Worm (Caenorhabditis elegans): ENCODE results near the gene F22B7.3.

The F22B7.3 gene

ce11 chrIII:8618412-8618960 lies 30.2 kb upstream of the F22B7.3 start, which contains the start of gene C13G5.2 (continued):
- TF ChIP-seq K11D2.4 (GFP tag; IDR thresholded peaks at IDR 0.05): no peak

ce11 chrIII:8620259-8620658 lies 28.4 kb upstream of the F22B7.3 start:
- TF ChIP-seq F57C9.4 (tag; optimal IDR thresholded peaks at IDR 0.05): no peak
- no peak for TF ChIP-seq rec-8 (tag; optimal IDR thresholded peaks at IDR 0.05)

ce11 chrIII:8621002-8621401 lies 27.7 kb upstream of the F22B7.3 start:
- TF ChIP-seq egrh-3 (GFP tag; IDR thresholded peaks at IDR 0.05) (no peak), pbrm-1 (GFP tag; IDR thresholded peaks at IDR 0.05) (no peak), hmg-1.2 (GFP tag; IDR thresholded peaks at IDR 0.05) (no peak), nhr-80 (tag; optimal IDR thresholded peaks at IDR 0.05) (no peak), attf-6 (GFP tag; IDR thresholded peaks at IDR 0.05) (no peak), aptf-3 (GFP tag; IDR thresholded peaks at IDR 0.05) (no peak), ztf-6 (GFP tag; IDR thresholded peaks at IDR 0.05) (no peak), ztf-25 (GFP tag; IDR thresholded peaks at IDR 0.05) (no peak), Y95B8A.8 (GFP tag; IDR thresholded peaks at IDR 0.05) (no peak)

ce11 chrIII:8621982-8622381 lies 26.7 kb upstream of the F22B7.3 start:
- TF ChIP-seq hlh-12 (tag; optimal IDR thresholded peaks at IDR 0.05) (no peak), snpc-3.4 (tag; optimal IDR thresholded peaks at IDR 0.05) (no peak), F10E7.11 (tag; optimal IDR thresholded peaks at IDR 0.05) (no peak), hlh-26 (GFP tag; conservative IDR thresholded peaks at IDR 0.05) (no peak), C06A6.2 (GFP tag; conservative IDR thresholded peaks at IDR 0.05) (no peak), cebp-1 (GFP tag; IDR thresholded peaks at IDR 0.05) (no peak), cebp-1 (tag; optimal IDR thresholded peaks at IDR 0.05) (no peak), hmg-1.2 (GFP tag; IDR thresholded peaks at IDR 0.05) (no peak), ztf-25 (GFP tag; IDR thresholded peaks at IDR 0.05) (no peak), repo-1 (tag; optimal IDR thresholded peaks at IDR 0.05) (no peak), lsy-27 (tag; optimal IDR thresholded peaks at IDR 0.05; ENCODE audit: borderline replicate concordance, insufficient read depth) (no peak), lin-26 (GFP tag; IDR thresholded peaks at IDR 0.05) (no peak), K11D2.4 (GFP tag; IDR thresholded peaks at IDR 0.05) (no peak), F39B2.1 (GFP tag; IDR thresholded peaks at IDR 0.05) (no peak), ceh-79 (tag; optimal IDR thresholded peaks at IDR 0.05) (no peak), F23B12.7 (tag; optimal IDR thresholded peaks at IDR 0.05; ENCODE audit: insufficient read depth) (no peak)

ce11 chrIII:8622435-8622834 lies 26.3 kb upstream of the F22B7.3 start, which contains the start of gene ceh-16:
Gene ceh-16 (plus strand): TSS chrIII:8622735.
- TF ChIP-seq snpc-4 (GFP tag; optimal IDR thresholded peaks at IDR 0.05) (no peak), snpc-4 (tag; optimal IDR thresholded peaks at IDR 0.05) (no peak), egl-18 (GFP tag; IDR thresholded peaks at IDR 0.05) (no peak), K11D2.4 (GFP tag; IDR thresholded peaks at IDR 0.05) (no peak), hlh-12 (tag; optimal IDR thresholded peaks at IDR 0.05) (no peak), Y79H2A.3 (GFP tag; conservative IDR thresholded peaks at IDR 0.05) (no peak), mxl-1 (tag; optimal IDR thresholded peaks at IDR 0.05) (no peak), F39B2.1 (GFP tag; IDR thresholded peaks at IDR 0.05) (no peak), B0336.3 (GFP tag; IDR thresholded peaks at IDR 0.05) (no peak), attf-6 (GFP tag; IDR thresholded peaks at IDR 0.05) (no peak), ceh-79 (tag; optimal IDR thresholded peaks at IDR 0.05) (no peak), lsl-1 (GFP tag; optimal IDR thresholded peaks at IDR 0.05) (no peak), ceh-100 (GFP tag; IDR thresholded peaks at IDR 0.05) (no peak), him-1 (tag; optimal IDR thresholded peaks at IDR 0.05) (no peak), nhr-90 (tag; optimal IDR thresholded peaks at IDR 0.05) (no peak)

Measured in whole organism, young adult.